Fruit fly (Drosophila melanogaster) whole organism, pupa: ENCODE data around the gene Srg1.

Source experiments
- CG10348 ChIP-seq: fragments of 200-800 bp; sonication (Bioruptor generic); IDR thresholded peaks from 2 replicates; pipeline ENCODE4 v1.3.6; 2022; ENCODE audit warnings: missing biosample characterization, missing genetic modification characterization
- CG13204 ChIP-seq: fragments of 200-800 bp; sonication (Bioruptor generic); optimal IDR thresholded peaks from 2 replicates; lab custom pipeline; 2018; ENCODE audit warnings: missing biosample characterization, mild to moderate bottlenecking, missing genetic modification characterization, moderate library complexity
- CG15710 ChIP-seq: fragments of 200-800 bp; sonication (Bioruptor generic); optimal IDR thresholded peaks from 2 replicates; lab custom pipeline; 2018; ENCODE audit warnings: missing biosample characterization, mild to moderate bottlenecking, missing genetic modification characterization, moderate library complexity
- CG4496 ChIP-seq: fragments of 200-800 bp; sonication (Bioruptor generic); IDR thresholded peaks from 3 replicates; pipeline ENCODE4 v1.3.6; 2022; ENCODE audit warnings: missing biosample characterization, missing genetic modification characterization
- D1 ChIP-seq: fragments of 200-800 bp; sonication (Bioruptor generic); optimal IDR thresholded peaks from 2 replicates; lab custom pipeline; 2018; ENCODE audit warnings: missing biosample characterization, mild to moderate bottlenecking, missing genetic modification characterization, moderate library complexity
- EcR ChIP-seq: fragments of 200-800 bp; sonication (Bioruptor generic); optimal IDR thresholded peaks from 3 replicates; lab custom pipeline; 2019; ENCODE audit warnings: missing biosample characterization, missing genetic modification characterization, mild to moderate bottlenecking, moderate library complexity, missing genetic modification reagents
- Pif1A ChIP-seq: fragments of 200-800 bp; sonication (Bioruptor generic); optimal IDR thresholded peaks from 3 replicates; lab custom pipeline; 2016; ENCODE audit warnings: missing biosample characterization, missing genetic modification characterization
- fd96Ca ChIP-seq: fragments of 200-800 bp; sonication (Bioruptor generic); IDR thresholded peaks from 3 replicates; pipeline ENCODE4 v1.3.6; 2022; ENCODE audit warnings: missing biosample characterization, missing genetic modification characterization
- gl ChIP-seq: fragments of 200-800 bp; sonication (Bioruptor generic); optimal IDR thresholded peaks from 2 replicates; lab custom pipeline; 2018; ENCODE audit warnings: missing biosample characterization, mild to moderate bottlenecking, missing genetic modification characterization

DNA sequence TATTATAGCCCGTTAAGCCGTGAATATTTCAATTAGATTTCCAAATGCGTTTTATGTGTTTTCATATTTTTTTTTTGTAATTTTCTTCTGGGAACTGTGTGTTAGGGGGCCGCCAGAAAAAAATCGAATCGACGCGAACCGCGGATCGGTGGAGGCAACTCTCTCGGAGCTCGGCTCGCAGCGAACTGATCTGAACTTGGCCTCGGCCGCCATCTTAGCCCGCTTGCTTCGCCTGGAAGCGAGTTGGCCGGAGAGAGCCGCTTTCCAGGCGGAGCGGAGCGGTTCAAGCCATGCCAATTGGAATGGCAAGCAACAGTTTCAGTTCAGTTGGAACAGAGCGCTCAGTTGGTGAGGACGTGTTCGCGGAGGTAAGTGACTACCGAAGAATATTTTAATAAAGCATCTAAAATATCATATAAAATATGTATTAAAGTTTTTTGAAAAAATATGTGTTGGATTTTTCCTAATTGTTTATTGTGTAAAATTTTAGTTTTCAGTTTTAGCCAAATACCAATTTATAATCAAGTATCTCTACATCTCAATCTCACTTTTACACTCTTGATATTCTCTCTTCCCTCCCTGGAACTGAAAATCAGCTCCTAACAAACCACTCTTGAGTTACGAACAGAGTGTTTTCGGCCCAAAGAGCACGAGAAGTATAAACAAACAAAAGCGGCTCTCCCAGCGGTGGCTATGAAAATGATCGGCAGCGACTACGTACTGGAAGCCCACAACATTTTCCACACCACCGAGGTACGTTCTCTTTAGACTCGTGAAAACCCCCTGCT, 30.1 kb upstream of the Srg1 start, which contains the start of the genes CG31121 and CG11069:
- TF ChIP-seq Pif1A (GFP tag; lab: Kevin White, UChicago) (no peak), CG10348 (GFP tag; lab: Robert Waterston, UW) (no peak), D1 (tag; lab: Kevin White, UChicago) (no peak), CG4496 (GFP tag; lab: Robert Waterston, UW) (no peak), CG13204 (peak; percentile 19), gl (tag; lab: Kevin White, UChicago) (no peak), CG15710 (no peak), fd96Ca (GFP tag; lab: Robert Waterston, UW) (0 out of 3 replicates have a peak, but pooled peaks have one; percentile 48), EcR (peak; percentile 46)
